Fruit fly (Drosophila melanogaster) whole organism, embryonic: ENCODE measurements around the gene CG11726.

ENCODE experiments used
- ATbp ChIP-seq: fragments of 200-800 bp; sonication (Bioruptor generic); optimal IDR thresholded peaks from 2 replicates; lab custom pipeline; 2017; ENCODE audit warnings: missing biosample characterization, mild to moderate bottlenecking, missing genetic modification characterization, missing genetic modification reagents
- Adf1 ChIP-seq: fragments of 200-800 bp; sonication (Bioruptor generic); IDR thresholded peaks from 2 replicates; pipeline ENCODE4 v1.3.6; 2022; ENCODE audit warnings: missing biosample characterization, missing genetic modification characterization
- Awh ChIP-seq: fragments of 200-800 bp; sonication (Bioruptor generic); IDR thresholded peaks from 2 replicates; pipeline ENCODE4, ENCODE4 v1.3.6; 2022; ENCODE audit warnings: missing biosample characterization, missing genetic modification characterization
- CG10209 ChIP-seq: fragments of 200-800 bp; sonication (Bioruptor generic); optimal IDR thresholded peaks from 3 replicates; lab custom pipeline; 2017; ENCODE audit warnings: missing biosample characterization, mild to moderate bottlenecking, missing genetic modification characterization, missing genetic modification reagents
- CG10959 ChIP-seq: fragments of 200-800 bp; sonication (Bioruptor generic); IDR thresholded peaks from 2 replicates; pipeline ENCODE4 v1.3.6; 2022; ENCODE audit warnings: missing biosample characterization, missing genetic modification characterization
- CG11696 ChIP-seq: fragments of 200-800 bp; sonication (Bioruptor generic); IDR thresholded peaks from 2 replicates; pipeline ENCODE4 v1.3.6; 2022; ENCODE audit warnings: missing biosample characterization, missing genetic modification characterization
- CG17385 ChIP-seq: fragments of 200-800 bp; sonication (Bioruptor generic); optimal IDR thresholded peaks from 3 replicates; lab custom pipeline; 2018; ENCODE audit warnings: missing biosample characterization, mild to moderate bottlenecking, missing genetic modification characterization
- CG18011 ChIP-seq: fragments of 200-800 bp; sonication (Bioruptor generic); optimal IDR thresholded peaks from 2 replicates; lab custom pipeline; 2017; ENCODE audit warnings: missing biosample characterization, missing genetic modification characterization, mild to moderate bottlenecking, moderate library complexity, missing genotype
- CG18262 ChIP-seq: fragments of 200-800 bp; optimal IDR thresholded peaks from 3 replicates; lab custom pipeline; 2019; ENCODE audit warnings: missing biosample characterization, mild to moderate bottlenecking, missing genetic modification characterization, moderate library complexity
- CG30403 ChIP-seq: fragments of 200-800 bp; sonication (Bioruptor generic); optimal IDR thresholded peaks from 3 replicates; lab custom pipeline; 2016; ENCODE audit warnings: missing biosample characterization, missing genetic modification characterization
- CG31441 ChIP-seq: fragments of 200-800 bp; sonication (Bioruptor generic); IDR thresholded peaks from 2 replicates; pipeline ENCODE4 v1.3.6; 2022; ENCODE audit warnings: missing biosample characterization, missing genetic modification characterization
- CG33213 ChIP-seq: fragments of 200-800 bp; sonication (Bioruptor generic); optimal IDR thresholded peaks from 3 replicates; lab custom pipeline; 2016; ENCODE audit warnings: missing biosample characterization, missing genetic modification characterization
- CG42726 ChIP-seq: fragments of 200-800 bp; sonication (Bioruptor generic); IDR thresholded peaks from 2 replicates; pipeline ENCODE4 v1.3.6; 2022; ENCODE audit warnings: missing biosample characterization, missing genetic modification characterization; ENCODE audit not compliant: partially characterized antibody
- CG6654 ChIP-seq: fragments of 200-800 bp; sonication (Bioruptor generic); optimal IDR thresholded peaks from 2 replicates; lab custom pipeline; 2017; ENCODE audit warnings: missing biosample characterization, mild to moderate bottlenecking, missing genetic modification characterization
- CG6683 ChIP-seq: fragments of 200-800 bp; sonication (Bioruptor generic); optimal IDR thresholded peaks from 2 replicates; lab custom pipeline; 2017; ENCODE audit warnings: missing biosample characterization, mild to moderate bottlenecking, missing genetic modification characterization, missing genetic modification reagents
- CG6791 ChIP-seq: fragments of 200-800 bp; sonication (Bioruptor generic); IDR thresholded peaks from 3 replicates; pipeline ENCODE4 v1.3.6; 2022; ENCODE audit warnings: missing biosample characterization, missing genetic modification characterization; ENCODE audit not compliant: partially characterized antibody
- CG7372 ChIP-seq: fragments of 200-800 bp; sonication (Bioruptor generic); IDR thresholded peaks from 2 replicates; pipeline ENCODE4 v1.3.6; 2022; ENCODE audit warnings: missing biosample characterization, missing genetic modification characterization
- CG8944 ChIP-seq: fragments of 200-800 bp; sonication (Bioruptor generic); optimal IDR thresholded peaks from 3 replicates; lab custom pipeline; 2016; ENCODE audit warnings: missing biosample characterization, missing genetic modification characterization
- Deaf1 ChIP-seq: fragments of 200-800 bp; optimal IDR thresholded peaks from 3 replicates; lab custom pipeline; 2019; ENCODE audit warnings: missing biosample characterization, mild to moderate bottlenecking, missing genetic modification characterization, moderate library complexity
- Doc3 ChIP-seq: fragments of 200-800 bp; sonication (Bioruptor generic); IDR thresholded peaks from 3 replicates; pipeline ENCODE4 v1.3.6; 2022; ENCODE audit warnings: missing biosample characterization, missing genetic modification characterization; ENCODE audit not compliant: partially characterized antibody
- Elba2 ChIP-seq: fragments of 200-800 bp; sonication (Bioruptor generic); optimal IDR thresholded peaks from 3 replicates; lab custom pipeline; 2016; ENCODE audit warnings: missing biosample characterization, missing genetic modification characterization
- HLHmδ ChIP-seq: fragments of 200-800 bp; sonication (Bioruptor generic); optimal IDR thresholded peaks from 2 replicates; lab custom pipeline; 2018; ENCODE audit warnings: missing biosample characterization, mild to moderate bottlenecking, missing genetic modification characterization, moderate library complexity
- Hmr ChIP-seq: fragments of 200-800 bp; sonication (Bioruptor generic); optimal IDR thresholded peaks from 3 replicates; lab custom pipeline; 2017; ENCODE audit warnings: mild to moderate bottlenecking, missing biosample characterization, missing genetic modification reagents, missing genetic modification characterization
- Hr78 ChIP-seq, 2 experiments: fragments of 200-800 bp in 1 of 2; fragments of >200 bp in 1 of 2; sonication (Bioruptor generic) in 1 of 2; optimal IDR thresholded peaks; 2 replicates each; lab custom pipeline; 2017 to 2019; ENCODE audit warnings: missing biosample characterization in 2 of 2, missing genetic modification characterization in 2 of 2, mild to moderate bottlenecking in 1 of 2, moderate library complexity in 1 of 2
- Lpt ChIP-seq: fragments of >200 bp; optimal IDR thresholded peaks from 2 replicates; lab custom pipeline; 2018; ENCODE audit warnings: missing biosample characterization, missing genetic modification characterization
- MBD-R2 ChIP-seq: fragments of 200-800 bp; sonication (Bioruptor generic); IDR thresholded peaks from 2 replicates; pipeline ENCODE4 v1.3.6; 2022; ENCODE audit warnings: missing biosample characterization, missing genetic modification characterization
- MESR4 ChIP-seq: fragments of 200-800 bp; sonication (Bioruptor generic); optimal IDR thresholded peaks from 2 replicates; lab custom pipeline; 2018; ENCODE audit warnings: missing biosample characterization, mild to moderate bottlenecking, missing genetic modification characterization, moderate library complexity
- Max ChIP-seq: fragments of 200-800 bp; sonication (Bioruptor generic); optimal IDR thresholded peaks from 2 replicates; lab custom pipeline; 2016; ENCODE audit warnings: missing biosample characterization, mild to moderate bottlenecking, missing genetic modification characterization
- Med ChIP-seq: fragments of 200-800 bp; sonication (Bioruptor generic); peaks from one replicate; lab custom pipeline; 2016; ENCODE audit warnings: missing biosample characterization, missing genetic modification characterization, mild to moderate bottlenecking, inconsistent platforms, moderate library complexity
- Sox100B ChIP-seq: fragments of 200-800 bp; sonication (Bioruptor generic); optimal IDR thresholded peaks from 3 replicates; lab custom pipeline; 2018; ENCODE audit warnings: missing biosample characterization, mild to moderate bottlenecking, missing genetic modification characterization
- Ssrp ChIP-seq: fragments of 200-800 bp; sonication (Bioruptor generic); optimal IDR thresholded peaks from 2 replicates; lab custom pipeline; 2018; ENCODE audit warnings: missing biosample characterization, mild to moderate bottlenecking, missing genetic modification characterization, moderate library complexity
- YL-1 ChIP-seq: fragments of 200-800 bp; sonication (Bioruptor generic); optimal IDR thresholded peaks from 3 replicates; lab custom pipeline; 2017; ENCODE audit warnings: missing biosample characterization, mild to moderate bottlenecking, missing genetic modification characterization
- ab ChIP-seq: fragments of 200-800 bp; sonication (Bioruptor generic); optimal IDR thresholded peaks from 2 replicates; lab custom pipeline; 2016; ENCODE audit warnings: missing biosample characterization, missing genetic modification characterization
- cato ChIP-seq: fragments of 200-800 bp; sonication (Bioruptor generic); optimal IDR thresholded peaks from 2 replicates; lab custom pipeline; 2016; ENCODE audit warnings: missing biosample characterization, missing genetic modification characterization, borderline replicate concordance
- dmrt99B ChIP-seq: fragments of 200-800 bp; sonication (Bioruptor generic); optimal IDR thresholded peaks from 2 replicates; lab custom pipeline; 2018; ENCODE audit warnings: missing biosample characterization, mild to moderate bottlenecking, missing genetic modification characterization, moderate library complexity
- fd64A ChIP-seq: fragments of 200-800 bp; sonication (Bioruptor generic); optimal IDR thresholded peaks from 3 replicates; lab custom pipeline; 2018; ENCODE audit warnings: missing biosample characterization, mild to moderate bottlenecking, missing genetic modification characterization
- h ChIP-seq: fragments of >200 bp; optimal IDR thresholded peaks from 2 replicates; lab custom pipeline; 2017
- lilli ChIP-seq: fragments of 200-800 bp; sonication (Bioruptor generic); optimal IDR thresholded peaks from 3 replicates; lab custom pipeline; 2016; ENCODE audit warnings: missing biosample characterization, missing genetic modification characterization
- lola ChIP-seq, 3 experiments: fragments of >200 bp in 2 of 3; fragments of 200-800 bp in 1 of 3; sonication (Bioruptor generic) in 1 of 3; optimal IDR thresholded peaks; 2 replicates each; lab custom pipeline; 2017 to 2019; ENCODE audit warnings: missing biosample characterization in 3 of 3, missing genetic modification characterization in 3 of 3, mild to moderate bottlenecking in 1 of 3, moderate library complexity in 1 of 3
- nom ChIP-seq: fragments of 200-800 bp; sonication (Bioruptor generic); optimal IDR thresholded peaks from 2 replicates; lab custom pipeline; 2017; ENCODE audit warnings: missing biosample characterization, missing genetic modification characterization, mild to moderate bottlenecking, moderate library complexity, missing genetic modification reagents
- oc ChIP-seq: fragments of 200-800 bp; sonication (Bioruptor generic); optimal IDR thresholded peaks from 2 replicates; lab custom pipeline; 2018; ENCODE audit warnings: missing biosample characterization, mild to moderate bottlenecking, missing genetic modification characterization, moderate library complexity
- odd ChIP-seq: fragments of 200-800 bp; sonication (Bioruptor generic); optimal IDR thresholded peaks from 2 replicates; lab custom pipeline; 2017; ENCODE audit warnings: missing biosample characterization, mild to moderate bottlenecking, missing genetic modification characterization
- org-1 ChIP-seq: fragments of 200-800 bp; sonication (Bioruptor generic); optimal IDR thresholded peaks from 2 replicates; lab custom pipeline; 2017; ENCODE audit warnings: missing biosample characterization, missing genetic modification characterization
- pzg ChIP-seq: fragments of 200-800 bp; sonication (Bioruptor generic); optimal IDR thresholded peaks from 3 replicates; lab custom pipeline; 2018; ENCODE audit warnings: missing biosample characterization, mild to moderate bottlenecking, missing genetic modification characterization, moderate library complexity
- repo ChIP-seq: fragments of 200-800 bp; sonication (Bioruptor generic); optimal IDR thresholded peaks from 2 replicates; lab custom pipeline; 2016; ENCODE audit warnings: missing biosample characterization, missing genetic modification characterization
- ro ChIP-seq: fragments of 200-800 bp; sonication (Bioruptor generic); IDR thresholded peaks from 2 replicates; pipeline ENCODE4 v1.3.6; 2022; ENCODE audit warnings: missing biosample characterization, missing genetic modification characterization
- row ChIP-seq: fragments of 200-800 bp; sonication (Bioruptor generic); IDR thresholded peaks from 3 replicates; pipeline ENCODE4 v1.3.6; 2022; ENCODE audit warnings: missing biosample characterization, missing genetic modification characterization
- slp2 ChIP-seq: fragments of 200-800 bp; sonication (Bioruptor generic); optimal IDR thresholded peaks from 2 replicates; lab custom pipeline; 2016; ENCODE audit warnings: missing biosample characterization, missing genetic modification characterization

The CG11726 gene

DNA sequence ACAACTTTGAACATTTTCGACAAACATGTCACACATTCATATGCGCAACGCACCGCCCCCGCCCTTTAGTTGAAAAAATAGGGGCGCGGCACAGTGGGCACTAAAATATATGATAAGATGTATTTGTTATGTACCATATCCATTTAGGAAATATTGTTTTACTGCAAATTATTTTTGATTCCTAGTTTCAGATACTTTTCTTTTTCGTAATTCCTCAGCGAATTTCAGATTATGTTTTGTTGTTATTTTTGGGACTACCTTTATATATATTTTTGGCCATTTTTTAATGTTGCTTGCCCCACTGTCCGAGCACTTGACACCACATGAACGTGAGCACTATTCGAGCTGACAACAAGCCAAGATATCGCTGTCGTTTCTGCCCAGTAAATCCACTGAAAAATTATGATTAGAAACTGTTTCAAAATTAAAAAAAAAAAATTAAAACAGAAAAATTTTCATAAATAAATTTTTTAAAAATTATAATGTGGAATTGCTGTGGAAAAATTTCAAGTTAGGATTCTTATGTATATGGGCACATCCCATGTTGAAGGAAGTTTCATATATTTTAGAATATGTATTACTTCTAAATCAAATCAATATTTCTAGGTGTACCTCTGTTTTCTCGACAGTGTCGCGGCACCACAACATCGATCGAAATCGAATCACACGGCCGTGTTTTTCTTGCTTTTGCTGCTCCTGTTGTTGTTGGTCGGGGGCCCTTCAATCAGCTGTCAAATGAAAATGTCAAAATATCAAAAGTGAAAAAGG, 23.0 kb downstream of the CG11726 start (continued):
- TF ChIP-seq CG31441 (peak; percentile 66), Max (GFP tag; lab: Kevin White, UChicago) (peak; percentile 84), repo (peak; percentile 57), lilli (GFP tag; lab: Kevin White, UChicago) (peak; percentile 71), Doc3 (GFP tag; lab: Robert Waterston, UW) (peak; percentile 36; the same call in 1 of the 3 replicates), slp2 (GFP tag; lab: Kevin White, UChicago) (peak; percentile 55), Hmr (peak; percentile 81), CG10209 (GFP tag; lab: Kevin White, UChicago) (peak; percentile 57), ab (GFP tag; lab: Kevin White, UChicago) (peak; percentile 71), Lpt (GFP tag; lab: Kevin White, UChicago) (no peak), CG6683 (GFP tag; lab: Kevin White, UChicago) (peak; percentile 77), CG6654 (GFP tag; lab: Kevin White, UChicago) (peak; percentile 77), row (GFP tag; lab: Robert Waterston, UW) (peak; percentile 97), Adf1 (GFP tag; lab: Robert Waterston, UW) (peak; percentile 72), ATbp (GFP tag; lab: Kevin White, UChicago) (peak; percentile 75), MESR4 (GFP tag; lab: Kevin White, UChicago) (no peak), h (no peak), CG18262 (peak; percentile 97), dmrt99B (tag; lab: Kevin White, UChicago) (peak; percentile 92), CG42726 (GFP tag; lab: Robert Waterston, UW) (0 out of 2 replicates have a peak, but pooled peaks have one; percentile 5), org-1 (GFP tag; lab: Kevin White, UChicago) (peak; percentile 55), Med (peak; percentile 81), YL-1 (peak; percentile 4), cato (GFP tag; lab: Kevin White, UChicago) (peak; percentile 77), CG7372 (GFP tag; lab: Robert Waterston, UW) (peak; percentile 82), CG10959 (GFP tag; lab: Robert Waterston, UW) (peak; percentile 89), CG6791 (peak; percentile 66; the same call in 1 of the 3 replicates), CG30403 (GFP tag; lab: Kevin White, UChicago) (peak; percentile 88), Awh (GFP tag; lab: Robert Waterston, UW) (peak; percentile 81), CG33213 (GFP tag; lab: Kevin White, UChicago) (peak; percentile 69), fd64A (peak; percentile 35), Hr78 (GFP tag; optimal IDR thresholded peaks at IDR 0.05; lab: Kevin White, UChicago) (peak in 1 of 2 experiments; percentile 50), pzg (GFP tag; lab: Kevin White, UChicago) (no peak), CG8944 (GFP tag; lab: Kevin White, UChicago) (peak; percentile 38), Deaf1 (tag; lab: Kevin White, UChicago) (peak; percentile 74), CG17385 (GFP tag; lab: Kevin White, UChicago) (peak; percentile 79), CG11696 (GFP tag; lab: Robert Waterston, UW) (peak; percentile 77), lola (GFP tag; optimal IDR thresholded peaks at IDR 0.05; lab: Kevin White, UChicago) (peak in 1 of 3 experiments; percentile 94), ro (GFP tag; lab: Robert Waterston, UW) (peak; percentile 79), Ssrp (peak; percentile 91), CG18011 (GFP tag; lab: Kevin White, UChicago) (no peak), odd (GFP tag; lab: Kevin White, UChicago) (peak; percentile 78), nom (GFP tag; lab: Kevin White, UChicago) (no peak), Elba2 (GFP tag; lab: Kevin White, UChicago) (no peak), Sox100B (peak; percentile 91), oc (peak; percentile 83), MBD-R2 (peak; percentile 61; the same call in 1 of the 2 replicates), HLHmδ (GFP tag; lab: Kevin White, UChicago) (no peak)
